Fruit fly (Drosophila melanogaster): ENCODE measurements around the gene CG13674.
"Not testable (repeated sequence)": the region's sequence is repeated elsewhere in the genome, so short reads cannot be mapped to it uniquely, and the experiment has no call there.

CG13674 gene

DNA sequence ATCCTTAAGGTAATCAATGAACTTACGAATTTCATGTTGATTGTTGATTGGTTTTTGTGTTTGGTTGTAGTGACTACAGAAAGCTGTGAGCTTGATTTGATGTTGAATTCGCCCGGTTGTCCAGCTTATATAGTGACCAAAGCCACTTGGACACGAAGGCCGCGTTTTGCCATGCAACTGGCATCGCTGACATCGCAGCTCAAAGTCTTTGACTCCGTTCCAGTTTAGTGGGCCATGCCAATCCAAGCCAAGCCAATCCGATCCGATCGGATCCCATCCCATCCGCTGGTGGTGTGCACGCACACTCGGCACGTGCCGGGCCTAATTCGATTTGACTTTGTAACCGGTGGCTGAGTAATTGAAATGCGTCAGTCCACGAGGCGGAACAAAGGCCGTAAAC, at the start of gene CG13674:
TSS of gene CG13674 (minus strand) at position 101 of the 400 bp plus-strand sequence.
- TF ChIP-seq CG11617 (GFP tag; optimal IDR thresholded peaks at IDR 0.05) (no peak), bab1 (GFP tag; optimal IDR thresholded peaks at IDR 0.05) (no peak), CG1620 (GFP tag; optimal IDR thresholded peaks at IDR 0.05) (no peak), CG14711 (tag; optimal IDR thresholded peaks at IDR 0.05) (no peak), cic (GFP tag; optimal IDR thresholded peaks at IDR 0.05) (no peak)

DNA sequence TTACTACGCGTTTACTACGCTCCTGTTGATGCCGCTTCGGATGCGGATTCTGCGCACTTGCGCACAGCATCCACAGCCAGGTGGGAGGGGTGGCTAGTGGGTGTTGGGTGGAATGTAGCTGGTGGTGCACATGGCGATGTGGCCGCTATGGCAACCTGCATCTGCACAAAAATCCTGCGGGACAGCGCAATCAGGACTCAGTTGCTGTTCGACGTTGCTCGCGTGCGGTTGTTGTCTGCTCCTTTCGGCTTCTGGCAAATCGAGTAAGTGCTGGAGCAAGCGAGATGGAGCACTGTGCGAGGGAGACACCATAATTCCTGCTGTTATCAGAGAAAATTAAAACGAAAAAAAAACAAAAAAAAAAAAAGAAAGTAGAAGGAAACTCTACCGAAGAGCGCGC, 22.1 kb upstream of the CG13674 start:
- TF ChIP-seq tj (GFP tag; optimal IDR thresholded peaks at IDR 0.05), result no peak
- peak; percentile 29 for TF ChIP-seq CG7045 (GFP tag; optimal IDR thresholded peaks at IDR 0.05)
- no peak for TF ChIP-seq CG12768 (GFP tag; optimal IDR thresholded peaks at IDR 0.05)
- peak; percentile 23 for TF ChIP-seq toe (GFP tag; optimal IDR thresholded peaks at IDR 0.05)
- TF ChIP-seq Clk (GFP tag; optimal IDR thresholded peaks at IDR 0.05), result no peak
- no peak for TF ChIP-seq Hr96 (GFP tag; optimal IDR thresholded peaks at IDR 0.05)
- TF ChIP-seq CG11617 (GFP tag; optimal IDR thresholded peaks at IDR 0.05), result no peak
- no peak for TF ChIP-seq ovo (GFP tag; optimal IDR thresholded peaks at IDR 0.05)
- no peak for TF ChIP-seq bab1 (GFP tag; optimal IDR thresholded peaks at IDR 0.05)
- no peak for TF ChIP-seq CG5204 (GFP tag; optimal IDR thresholded peaks at IDR 0.05)
- TF ChIP-seq Mnt (GFP tag; optimal IDR thresholded peaks at IDR 0.05), result peak; percentile 29
- TF ChIP-seq CG14711 (tag; optimal IDR thresholded peaks at IDR 0.05), result no peak
- no peak for TF ChIP-seq cnc (optimal IDR thresholded peaks at IDR 0.05)
- no peak for TF ChIP-seq CG33017 (tag; optimal IDR thresholded peaks at IDR 0.05)
- no peak for TF ChIP-seq Crg-1 (GFP tag; optimal IDR thresholded peaks at IDR 0.05)
- TF ChIP-seq cic (GFP tag; optimal IDR thresholded peaks at IDR 0.05), result peak; percentile 55
- TF ChIP-seq CG1620 (GFP tag; optimal IDR thresholded peaks at IDR 0.05), result no peak
- TF ChIP-seq CG7101 (tag; optimal IDR thresholded peaks at IDR 0.05), result no peak
- no peak for TF ChIP-seq pad (GFP tag; optimal IDR thresholded peaks at IDR 0.05)
- TF ChIP-seq kay (GFP tag; ENCODE audit: borderline replicate concordance), result no peak

DNA sequence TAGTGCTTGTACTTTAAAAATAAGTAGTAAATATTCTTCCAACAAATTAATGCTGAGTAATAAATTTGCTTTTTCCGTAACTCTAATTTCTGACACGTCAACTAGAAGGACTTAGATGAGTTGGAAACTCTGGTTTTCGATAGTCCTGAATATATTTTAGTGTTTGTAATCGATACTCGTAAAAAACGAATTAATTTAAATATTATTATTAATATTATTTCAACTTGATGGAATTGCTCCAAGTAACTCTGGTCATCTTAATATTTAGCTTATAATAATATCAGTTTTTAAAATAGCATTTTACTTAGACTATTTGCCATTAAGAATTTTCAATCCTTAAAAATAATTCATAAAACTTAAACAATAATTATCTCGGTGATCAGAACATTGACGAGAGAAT, 21.7 kb upstream of the CG13674 start, which contains the start of gene CG7213:
TSS of gene CG7213 (minus strand) at position 101 of the 400 bp plus-strand sequence.
- TF ChIP-seq cic (GFP tag; optimal IDR thresholded peaks at IDR 0.05) (no peak), kay (GFP tag; ENCODE audit: borderline replicate concordance) (no peak), Hr96 (GFP tag; optimal IDR thresholded peaks at IDR 0.05) (no peak), Clk (GFP tag; optimal IDR thresholded peaks at IDR 0.05) (no peak), pad (GFP tag; optimal IDR thresholded peaks at IDR 0.05) (no peak), CG7045 (GFP tag; optimal IDR thresholded peaks at IDR 0.05) (no peak), Crg-1 (GFP tag; optimal IDR thresholded peaks at IDR 0.05) (no peak), CG33017 (tag; optimal IDR thresholded peaks at IDR 0.05) (no peak), CG1620 (GFP tag; optimal IDR thresholded peaks at IDR 0.05) (no peak), CG12768 (GFP tag; optimal IDR thresholded peaks at IDR 0.05) (no peak), Mnt (GFP tag; optimal IDR thresholded peaks at IDR 0.05) (no peak)

DNA sequence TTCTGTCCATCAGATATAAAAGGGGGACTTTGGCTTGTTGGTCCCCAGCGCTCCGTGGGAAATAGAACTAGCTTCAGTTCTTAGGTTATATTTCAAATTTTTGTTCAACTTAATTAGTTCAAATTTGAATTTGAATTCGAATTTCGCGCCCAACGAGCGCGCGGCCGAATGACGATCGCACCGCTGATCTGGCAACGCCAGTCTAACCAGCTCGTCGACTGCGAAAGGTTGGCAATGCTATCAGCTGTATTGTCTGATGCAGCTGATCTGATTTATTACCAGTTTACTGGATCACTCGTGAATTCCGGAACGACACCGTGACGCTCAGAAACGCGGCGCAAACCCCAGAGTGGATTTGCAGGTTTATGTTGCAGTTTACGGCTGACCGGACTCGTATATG, 19.6 kb upstream of the CG13674 start, which contains the start of gene Dscam4:
TSS of gene Dscam4 (plus strand) at position 301 of the 400 bp plus-strand sequence.
- TF ChIP-seq Mnt (GFP tag; optimal IDR thresholded peaks at IDR 0.05); pad (GFP tag; optimal IDR thresholded peaks at IDR 0.05); kay (GFP tag; ENCODE audit: borderline replicate concordance): not testable (repeated sequence)

DNA sequence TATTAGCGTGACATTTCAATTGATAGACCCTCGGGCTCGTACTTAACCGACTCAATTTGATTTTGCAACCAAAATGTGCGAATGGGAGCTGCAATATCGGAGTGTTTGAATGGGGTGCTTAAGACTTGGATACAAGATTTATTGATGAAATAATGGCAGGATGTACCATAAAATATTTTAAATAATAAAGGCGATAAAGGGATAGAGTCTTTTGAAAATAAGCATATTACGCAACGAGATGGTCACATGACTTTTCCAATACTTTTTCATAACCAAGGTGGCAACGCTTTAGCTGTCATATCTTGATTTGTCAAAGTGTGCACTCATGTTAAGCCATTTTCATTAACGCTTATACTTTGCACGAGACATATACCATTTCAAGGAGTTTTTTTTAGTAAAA, 10.1 kb upstream of the CG13674 start, which contains the start of gene eIF4E3:
TSS of gene eIF4E3 (plus strand) at position 301 of the 400 bp plus-strand sequence.
- TF ChIP-seq cnc (optimal IDR thresholded peaks at IDR 0.05) (no peak), kay (GFP tag; ENCODE audit: borderline replicate concordance) (no peak), CG7045 (GFP tag; optimal IDR thresholded peaks at IDR 0.05) (no peak), CG7101 (tag; optimal IDR thresholded peaks at IDR 0.05) (no peak), CG1620 (GFP tag; optimal IDR thresholded peaks at IDR 0.05) (no peak), ovo (GFP tag; optimal IDR thresholded peaks at IDR 0.05) (no peak), Mnt (GFP tag; optimal IDR thresholded peaks at IDR 0.05) (no peak), toe (GFP tag; optimal IDR thresholded peaks at IDR 0.05) (no peak), cic (GFP tag; optimal IDR thresholded peaks at IDR 0.05) (no peak), Clk (GFP tag; optimal IDR thresholded peaks at IDR 0.05) (no peak), CG11617 (GFP tag; optimal IDR thresholded peaks at IDR 0.05) (no peak), CG12768 (GFP tag; optimal IDR thresholded peaks at IDR 0.05) (no peak), CG14711 (tag; optimal IDR thresholded peaks at IDR 0.05) (no peak), Crg-1 (GFP tag; optimal IDR thresholded peaks at IDR 0.05) (no peak)

DNA sequence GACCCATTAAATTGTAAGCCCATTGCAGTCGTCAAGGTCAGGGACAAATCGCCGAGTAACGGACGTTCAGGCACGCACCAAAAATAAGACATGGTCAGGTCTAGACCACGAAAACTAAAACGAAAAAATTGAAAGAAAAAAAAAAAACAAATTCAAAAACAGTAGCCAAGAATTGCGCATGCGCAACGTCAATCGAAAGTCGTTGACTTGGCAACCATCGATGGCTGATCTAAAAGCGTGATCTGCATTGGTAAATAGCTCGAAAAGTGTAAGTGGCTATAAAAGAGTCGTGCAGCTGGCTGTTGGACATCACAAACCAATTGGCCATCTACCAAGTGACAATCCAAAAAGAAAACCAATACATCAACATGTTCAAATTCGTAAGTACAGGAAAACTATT, 3.1 kb upstream of the CG13674 start, which contains the start of gene CG13678:
TSS of gene CG13678 (plus strand) at position 307 of the 400 bp plus-strand sequence.
- peak; percentile 5 for TF ChIP-seq kay (GFP tag; ENCODE audit: borderline replicate concordance)
- TF ChIP-seq CG11617 (GFP tag; optimal IDR thresholded peaks at IDR 0.05), result no peak
- no peak for TF ChIP-seq CG5204 (GFP tag; optimal IDR thresholded peaks at IDR 0.05)

DNA sequence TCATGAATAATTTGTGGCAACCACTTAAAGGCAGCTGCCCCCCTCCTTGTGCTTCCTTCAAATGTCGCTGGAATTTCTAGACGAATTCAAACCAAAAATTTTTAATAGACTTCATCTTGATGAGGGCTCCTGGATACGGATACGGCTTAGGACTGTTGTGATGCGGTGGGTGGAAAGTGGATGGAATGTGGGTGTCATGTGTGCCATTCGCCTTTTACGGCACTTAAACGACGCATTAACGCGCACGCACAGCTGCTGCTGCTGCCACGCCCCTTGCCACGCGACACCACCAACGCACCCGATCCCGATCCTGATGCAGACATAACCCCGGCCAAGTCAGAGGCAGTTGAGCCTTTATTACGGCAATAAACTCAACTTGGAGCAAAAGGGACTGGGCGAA, 904 bp upstream of the CG13674 start:
- TF ChIP-seq CG33017 (tag; optimal IDR thresholded peaks at IDR 0.05) (no peak), Mnt (GFP tag; optimal IDR thresholded peaks at IDR 0.05) (no peak), kay (GFP tag; ENCODE audit: borderline replicate concordance) (no peak), Clk (GFP tag; optimal IDR thresholded peaks at IDR 0.05) (no peak)
